Worm (Caenorhabditis elegans) whole organism, late embryonic: Measurements from ENCODE around the gene msp-63.

Experiments
- C08G9.2 ChIP-seq: sonication (generic microtip); optimal IDR thresholded peaks from 2 replicates; lab custom pipeline; 2016; ENCODE audit warnings: mild to moderate bottlenecking, missing genetic modification characterization, moderate library complexity, missing compliant biosample characterization
- T23F11.4 ChIP-seq: fragments of 200-800 bp; sonication (Bioruptor generic); optimal IDR thresholded peaks from 2 replicates; lab custom pipeline; 2018; ENCODE audit warnings: mild to moderate bottlenecking, missing genetic modification characterization, missing compliant biosample characterization
- ceh-14 ChIP-seq: sonication (generic microtip); optimal IDR thresholded peaks from 2 replicates; lab custom pipeline; 2016; ENCODE audit warnings: missing genotype, missing genetic modification characterization, missing compliant biosample characterization
- ceh-18 ChIP-seq: sonication (generic microtip); optimal IDR thresholded peaks from 2 replicates; lab custom pipeline; 2016; ENCODE audit warnings: missing genetic modification characterization, missing compliant biosample characterization
- ceh-19 ChIP-seq: fragments of 200-800 bp; sonication (Bioruptor generic); optimal IDR thresholded peaks from 2 replicates; lab custom pipeline; 2018; ENCODE audit warnings: mild to moderate bottlenecking, missing genetic modification characterization, missing compliant biosample characterization
- ceh-2 ChIP-seq: sonication (generic microtip); optimal IDR thresholded peaks from 2 replicates; lab custom pipeline; 2016; ENCODE audit warnings: missing genotype, missing genetic modification characterization, missing compliant biosample characterization
- ceh-22 ChIP-seq: sonication (generic microtip); optimal IDR thresholded peaks from 2 replicates; lab custom pipeline; 2017; ENCODE audit warnings: missing biosample characterization, missing genetic modification characterization
- ceh-24 ChIP-seq: sonication (generic microtip); optimal IDR thresholded peaks from 2 replicates; lab custom pipeline; 2016; ENCODE audit warnings: mild to moderate bottlenecking, missing genetic modification characterization, missing compliant biosample characterization
- ceh-31 ChIP-seq: sonication (generic microtip); optimal IDR thresholded peaks from 2 replicates; lab custom pipeline; 2016; ENCODE audit warnings: missing genetic modification characterization, missing compliant biosample characterization
- ceh-34 ChIP-seq: sonication (generic microtip); optimal IDR thresholded peaks from 2 replicates; lab custom pipeline; 2016; ENCODE audit warnings: mild to moderate bottlenecking, missing genetic modification characterization, missing compliant biosample characterization
- ceh-48 ChIP-seq: sonication (generic microtip); optimal IDR thresholded peaks from 2 replicates; lab custom pipeline; 2016; ENCODE audit warnings: missing genetic modification characterization, inconsistent platforms, missing compliant biosample characterization
- ceh-6 ChIP-seq: fragments of 200-800 bp; sonication (Bioruptor generic); optimal IDR thresholded peaks from 2 replicates; lab custom pipeline; 2018; ENCODE audit warnings: mild to moderate bottlenecking, missing genetic modification characterization, missing compliant biosample characterization
- ceh-9 ChIP-seq: sonication (generic microtip); optimal IDR thresholded peaks from 2 replicates; lab custom pipeline; 2016; ENCODE audit warnings: mild to moderate bottlenecking, missing genetic modification characterization, inconsistent platforms, missing compliant biosample characterization
- che-1 ChIP-seq: sonication (generic microtip); optimal IDR thresholded peaks from 2 replicates; lab custom pipeline; 2016; ENCODE audit warnings: mild to moderate bottlenecking, missing genetic modification characterization, missing compliant biosample characterization
- dmd-4 ChIP-seq: sonication (generic microtip); optimal IDR thresholded peaks from 2 replicates; lab custom pipeline; 2016; ENCODE audit warnings: borderline replicate concordance, missing genetic modification characterization, missing compliant biosample characterization
- dve-1 ChIP-seq: sonication (generic microtip); optimal IDR thresholded peaks from 2 replicates; lab custom pipeline; 2017; ENCODE audit warnings: antibody characterized with exemption, mild to moderate bottlenecking, missing genetic modification characterization, missing compliant biosample characterization
- elt-2 ChIP-seq: sonication (generic microtip); optimal IDR thresholded peaks from 2 replicates; lab custom pipeline; 2016; ENCODE audit warnings: missing genetic modification reagents, missing genetic modification characterization, missing compliant biosample characterization
- elt-4 ChIP-seq: sonication (generic microtip); optimal IDR thresholded peaks from 2 replicates; lab custom pipeline; 2016; ENCODE audit warnings: missing genetic modification characterization, missing compliant biosample characterization
- ets-4 ChIP-seq: sonication (generic microtip); optimal IDR thresholded peaks from 2 replicates; lab custom pipeline; 2016; ENCODE audit warnings: missing genetic modification characterization, missing compliant biosample characterization
- eyg-1 ChIP-seq: sonication (generic microtip); optimal IDR thresholded peaks from 2 replicates; lab custom pipeline; 2016; ENCODE audit warnings: missing genotype, missing genetic modification characterization, missing compliant biosample characterization
- fkh-10 ChIP-seq: fragments of 150-350 bp; optimal IDR thresholded peaks from 2 replicates; lab custom pipeline; 2014; ENCODE audit warnings: missing biosample characterization, missing genetic modification reagents, missing genetic modification characterization
- gmeb-2 ChIP-seq: sonication (generic microtip); optimal IDR thresholded peaks from 2 replicates; lab custom pipeline; 2016; ENCODE audit warnings: missing genetic modification characterization, inconsistent platforms, missing compliant biosample characterization
- hlh-13 ChIP-seq: fragments of 200-800 bp; sonication (Bioruptor generic); optimal IDR thresholded peaks from 2 replicates; lab custom pipeline; 2018; ENCODE audit warnings: mild to moderate bottlenecking, missing genetic modification characterization, missing compliant biosample characterization
- hlh-30 ChIP-seq: sonication (generic microtip); optimal IDR thresholded peaks from 2 replicates; lab custom pipeline; 2017; ENCODE audit warnings: antibody characterized with exemption, missing genetic modification characterization, missing compliant biosample characterization; ENCODE audit not compliant: insufficient read depth
- hlh-6 ChIP-seq: sonication (generic microtip); optimal IDR thresholded peaks from 2 replicates; lab custom pipeline; 2016; ENCODE audit warnings: missing genotype, missing genetic modification characterization, missing compliant biosample characterization
- lin-11 ChIP-seq: fragments of 200-800 bp; sonication (Bioruptor generic); optimal IDR thresholded peaks from 2 replicates; lab custom pipeline; 2018; ENCODE audit warnings: mild to moderate bottlenecking, missing genetic modification characterization, missing compliant biosample characterization
- madf-2 ChIP-seq: sonication (generic microtip); optimal IDR thresholded peaks from 2 replicates; lab custom pipeline; 2017; ENCODE audit warnings: missing genetic modification characterization, missing compliant biosample characterization
- nhr-232 ChIP-seq: sonication (generic microtip); optimal IDR thresholded peaks from 2 replicates; lab custom pipeline; 2016; ENCODE audit warnings: missing genetic modification characterization, missing compliant biosample characterization
- odd-2 ChIP-seq: sonication (generic microtip); optimal IDR thresholded peaks from 2 replicates; lab custom pipeline; 2017; ENCODE audit warnings: antibody characterized with exemption, mild to moderate bottlenecking, missing genetic modification characterization, missing compliant biosample characterization
- pat-9 ChIP-seq: fragments of 200-800 bp; sonication (Bioruptor generic); optimal IDR thresholded peaks from 2 replicates; lab custom pipeline; 2018; ENCODE audit warnings: mild to moderate bottlenecking, missing genetic modification characterization, moderate library complexity, missing compliant biosample characterization
- pax-1 ChIP-seq: fragments of 150-350 bp; optimal IDR thresholded peaks from 2 replicates; lab custom pipeline; 2014; ENCODE audit warnings: missing biosample characterization, missing genetic modification characterization
- pha-2 ChIP-seq: sonication (generic microtip); optimal IDR thresholded peaks from 2 replicates; lab custom pipeline; 2017; ENCODE audit warnings: mild to moderate bottlenecking, missing genetic modification characterization, missing compliant biosample characterization
- pros-1 ChIP-seq: fragments of 150-350 bp; optimal IDR thresholded peaks from 2 replicates; lab custom pipeline; 2014; ENCODE audit warnings: missing biosample characterization, missing genetic modification reagents, missing genetic modification characterization
- rnt-1 ChIP-seq: sonication (generic microtip); optimal IDR thresholded peaks from 2 replicates; lab custom pipeline; 2016; ENCODE audit warnings: missing genetic modification characterization, missing compliant biosample characterization
- sox-2 ChIP-seq: fragments of 200-800 bp; sonication (Bioruptor generic); IDR thresholded peaks from 2 replicates; pipeline ENCODE4 v1.3.6; 2022; ENCODE audit warnings: missing genetic modification reagents, missing genetic modification characterization, missing compliant biosample characterization
- tbx-2 ChIP-seq: sonication (generic microtip); optimal IDR thresholded peaks from 2 replicates; lab custom pipeline; 2016; ENCODE audit warnings: missing genetic modification characterization, missing compliant biosample characterization
- tbx-7 ChIP-seq: sonication (generic microtip); optimal IDR thresholded peaks from 2 replicates; lab custom pipeline; 2016; ENCODE audit warnings: missing genotype, missing genetic modification characterization, missing compliant biosample characterization
- ttx-3 ChIP-seq: sonication (generic microtip); optimal IDR thresholded peaks from 2 replicates; lab custom pipeline; 2016; ENCODE audit warnings: missing genetic modification reagents, missing genetic modification characterization, missing compliant biosample characterization
- unc-3 ChIP-seq, 2 experiments: fragments of 200-800 bp in 1 of 2; sonication (Bioruptor generic) in 1 of 2; sonication (generic microtip) in 1 of 2; conservative IDR thresholded peaks in 1 of 2; optimal IDR thresholded peaks in 1 of 2; 2 replicates each; pipeline versions ENCODE4 v1.3.6 to Lab custom; 2016 to 2022; ENCODE audit warnings: missing compliant biosample characterization in 2 of 2, missing genetic modification characterization in 2 of 2, missing genetic modification reagents in 1 of 2
- unc-42 ChIP-seq: sonication (generic microtip); optimal IDR thresholded peaks from 2 replicates; lab custom pipeline; 2016; ENCODE audit warnings: missing genotype, missing genetic modification characterization, missing compliant biosample characterization
- unc-55 ChIP-seq: sonication (generic microtip); optimal IDR thresholded peaks from 2 replicates; lab custom pipeline; 2017; ENCODE audit warnings: missing biosample characterization, missing genetic modification reagents, missing genetic modification characterization
- ztf-16 ChIP-seq: sonication (generic microtip); optimal IDR thresholded peaks from 2 replicates; lab custom pipeline; 2017; ENCODE audit warnings: missing genetic modification characterization, missing compliant biosample characterization

The msp-63 gene

DNA sequence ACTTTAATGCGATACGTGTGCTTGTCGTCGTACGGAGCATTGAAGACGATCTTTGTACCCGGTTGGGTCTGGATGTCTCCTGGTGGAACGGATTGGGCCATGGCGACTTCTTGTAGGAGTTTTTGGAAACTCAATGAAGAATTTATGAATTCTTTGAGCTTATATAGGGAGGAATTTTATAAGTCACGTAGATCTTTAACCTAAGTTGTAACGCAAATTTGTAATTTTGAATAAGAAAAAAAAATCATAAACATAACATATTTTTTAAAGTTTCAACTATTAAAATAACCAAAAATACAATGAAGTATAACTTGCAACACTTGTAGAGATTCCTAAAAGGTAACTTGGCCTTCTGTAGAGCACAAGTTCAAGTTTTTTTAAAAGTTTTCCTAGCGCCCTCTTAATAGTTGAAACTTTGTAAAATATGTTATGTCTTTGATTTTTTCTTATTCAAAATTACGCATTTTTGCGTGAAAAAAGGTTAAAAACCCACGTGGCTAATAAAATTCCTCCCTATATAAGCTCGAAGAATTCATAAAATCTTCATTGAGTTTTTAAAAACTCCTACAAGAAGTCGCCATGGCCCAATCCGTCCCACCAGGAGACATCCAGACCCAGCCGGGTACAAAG, at the start of gene msp-63, which contains the start of gene msp-142:
Gene msp-63, minus strand, starts transcription at position 101 of the 630 bp plus-strand sequence.
Gene msp-142, plus strand, starts transcription at position 580 of the 630 bp plus-strand sequence.
- TF ChIP-seq fkh-10: no peak
- no peak for TF ChIP-seq ceh-48
- no peak for TF ChIP-seq unc-3 (GFP tag; conservative IDR thresholded peaks at IDR 0.05; lab: Robert Waterston, UW)
- TF ChIP-seq unc-3 (tag; optimal IDR thresholded peaks at IDR 0.05; lab: Kevin White, UChicago): no peak
- TF ChIP-seq gmeb-2: no peak
- no peak for TF ChIP-seq tbx-2 (tag; lab: Kevin White, UChicago)
- no peak for TF ChIP-seq unc-55 (GFP tag; lab: Kevin White, UChicago)
- TF ChIP-seq che-1 (tag; lab: Kevin White, UChicago): no peak
- TF ChIP-seq hlh-13: no peak
- TF ChIP-seq unc-42 (tag; lab: Kevin White, UChicago): no peak
- no peak for TF ChIP-seq dve-1 (tag; lab: Kevin White, UChicago)
- no peak for TF ChIP-seq hlh-30
- no peak for TF ChIP-seq tbx-7 (tag; lab: Kevin White, UChicago)

ce11 chrII:5846181-5846580, 48.9 kb upstream of the msp-63 start:
- TF ChIP-seq elt-2 (tag; lab: Kevin White, UChicago) (peak; percentile 58), sox-2 (GFP tag; lab: Robert Waterston, UW) (no peak), dmd-4 (tag; lab: Kevin White, UChicago) (no peak)

DNA sequence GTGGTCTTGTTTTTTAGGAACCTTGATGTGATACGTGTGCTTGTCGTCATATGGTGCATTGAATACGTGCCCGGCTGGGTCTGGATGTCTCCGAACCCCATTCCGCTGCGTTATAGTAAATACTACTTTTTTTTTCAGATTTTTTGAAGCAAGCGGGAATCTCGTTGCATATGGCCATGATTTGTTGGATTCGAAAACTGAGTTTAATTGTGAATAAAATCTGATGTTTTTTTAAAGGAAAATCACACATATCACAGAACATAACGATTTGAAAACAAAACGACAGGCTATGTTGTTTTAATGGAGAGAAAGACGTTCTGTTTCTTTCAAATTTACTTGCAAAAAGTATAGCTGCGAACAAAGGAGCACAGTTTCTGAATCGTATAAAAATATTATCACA, 48.2 kb upstream of the msp-63 start, which contains the start of the genes ZK1248.17 and H41C03.3:
Gene ZK1248.17, minus strand, starts transcription at position 101 of the 400 bp plus-strand sequence.
Gene H41C03.3, plus strand, starts transcription at position 337 of the 400 bp plus-strand sequence.
- TF ChIP-seq ceh-18 (no peak), sox-2 (GFP tag; lab: Robert Waterston, UW) (no peak), ttx-3 (tag; lab: Kevin White, UChicago) (no peak), tbx-7 (tag; lab: Kevin White, UChicago) (no peak), ceh-24 (tag; lab: Kevin White, UChicago) (no peak), hlh-6 (tag; lab: Kevin White, UChicago) (no peak)

DNA sequence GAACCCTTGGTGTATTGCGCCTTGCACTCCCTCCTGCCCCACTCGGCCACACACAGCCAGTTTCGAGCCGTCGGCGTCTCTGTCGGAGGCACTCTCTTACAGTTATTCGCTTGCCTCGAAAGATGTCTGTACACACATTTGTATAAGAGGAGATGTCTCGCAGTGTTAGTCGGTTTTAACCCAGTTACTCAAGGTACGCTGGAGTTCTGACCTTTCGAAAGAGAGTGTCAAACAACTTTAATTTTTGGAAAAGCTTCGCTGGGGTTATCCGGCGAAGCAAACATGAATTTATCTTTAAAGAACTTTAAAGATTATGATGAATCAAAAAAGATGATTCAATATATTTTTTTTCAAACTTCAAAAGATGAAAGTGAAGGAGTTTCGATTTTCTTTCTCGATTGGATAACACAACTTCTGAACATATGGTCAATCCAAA, 47.5 kb upstream of the msp-63 start:
- peak; percentile 79 for TF ChIP-seq unc-55 (GFP tag; lab: Kevin White, UChicago)
- peak; percentile 99 for TF ChIP-seq ceh-18
- TF ChIP-seq T23F11.4 (GFP tag; lab: Kevin White, UChicago): peak; percentile 87
- TF ChIP-seq elt-4 (tag; lab: Kevin White, UChicago): no peak
- peak; percentile 86 for TF ChIP-seq rnt-1 (tag; lab: Kevin White, UChicago)
- peak; percentile 82 for TF ChIP-seq pha-2 (tag; lab: Kevin White, UChicago)
- peak; percentile 92 for TF ChIP-seq ceh-34 (tag; lab: Kevin White, UChicago)
- peak; percentile 60 for TF ChIP-seq hlh-30
- TF ChIP-seq ceh-6 (GFP tag; lab: Kevin White, UChicago): peak; percentile 53
- peak; percentile 99 for TF ChIP-seq dve-1 (tag; lab: Kevin White, UChicago)
- peak; percentile 65 for TF ChIP-seq ceh-22 (tag; lab: Kevin White, UChicago)
- TF ChIP-seq tbx-2 (tag; lab: Kevin White, UChicago): peak; percentile 96
- peak; percentile 82 for TF ChIP-seq C08G9.2
- peak; percentile 82 for TF ChIP-seq ceh-2 (tag; lab: Kevin White, UChicago)
- TF ChIP-seq pat-9 (tag; lab: Kevin White, UChicago): peak; percentile 83
- TF ChIP-seq pros-1 (tag; lab: Kevin White, UChicago): peak; percentile 87
- peak; percentile 81 for TF ChIP-seq madf-2 (tag; lab: Kevin White, UChicago)
- peak; percentile 66 for TF ChIP-seq dmd-4 (tag; lab: Kevin White, UChicago)
- peak; percentile 91 for TF ChIP-seq pax-1 (tag; lab: Kevin White, UChicago)
- TF ChIP-seq che-1 (tag; lab: Kevin White, UChicago): peak; percentile 66
- peak; percentile 94 for TF ChIP-seq ceh-14 (tag; lab: Kevin White, UChicago)
- peak; percentile 46 for TF ChIP-seq nhr-232 (tag; lab: Kevin White, UChicago)
- TF ChIP-seq ets-4: peak; percentile 85
- TF ChIP-seq fkh-10: peak; percentile 73
- peak; percentile 53; the same call in 1 of the 2 replicates for TF ChIP-seq unc-3 (GFP tag; conservative IDR thresholded peaks at IDR 0.05; lab: Robert Waterston, UW)
- TF ChIP-seq unc-3 (tag; optimal IDR thresholded peaks at IDR 0.05; lab: Kevin White, UChicago): peak; percentile 85
- peak; percentile 83 for TF ChIP-seq ztf-16 (tag; lab: Kevin White, UChicago)
- peak; percentile 68 for TF ChIP-seq eyg-1 (tag; lab: Kevin White, UChicago)
- peak; percentile 95 for TF ChIP-seq ceh-31 (tag; lab: Kevin White, UChicago)
- peak; percentile 89 for TF ChIP-seq ceh-19
- no peak for TF ChIP-seq odd-2 (tag; lab: Kevin White, UChicago)
- peak; percentile 63 for TF ChIP-seq lin-11 (tag; lab: Kevin White, UChicago)
- peak; percentile 41 for TF ChIP-seq ceh-48
- TF ChIP-seq ttx-3 (tag; lab: Kevin White, UChicago): peak; percentile 70
- TF ChIP-seq ceh-9 (tag; lab: Kevin White, UChicago): no peak
